Fruit fly (Drosophila melanogaster) whole organism, embryonic: ENCODE results near the gene CG13838.
A peak's percentile ranks its signal among the peaks of the same experiment; 100 is the strongest.

ENCODE experiments used
- Atf6 ChIP-seq: fragments of 200-800 bp; sonication (Bioruptor generic); IDR thresholded peaks from 2 replicates; pipeline ENCODE4 v1.3.6; 2022; ENCODE audit warnings: missing biosample characterization, missing genetic modification characterization
- CG11504 ChIP-seq: fragments of 200-800 bp; sonication (Bioruptor generic); optimal IDR thresholded peaks from 3 replicates; lab custom pipeline; 2019; ENCODE audit warnings: missing biosample characterization, mild to moderate bottlenecking, missing genetic modification characterization, moderate library complexity
- CG11560 ChIP-seq: fragments of 200-800 bp; sonication (Bioruptor generic); IDR thresholded peaks from 3 replicates; pipeline ENCODE4 v1.3.6; 2022; ENCODE audit warnings: missing biosample characterization, missing genetic modification characterization
- CG12071 ChIP-seq: fragments of 200-800 bp; sonication (Bioruptor generic); optimal IDR thresholded peaks from 3 replicates; lab custom pipeline; 2018; ENCODE audit warnings: missing biosample characterization, mild to moderate bottlenecking, missing genetic modification characterization
- CG12104 ChIP-seq: fragments of 200-800 bp; sonication (Bioruptor generic); optimal IDR thresholded peaks from 3 replicates; lab custom pipeline; 2016; ENCODE audit warnings: missing biosample characterization, missing genetic modification characterization
- CG12299 ChIP-seq: fragments of 200-800 bp; sonication (Bioruptor generic); optimal IDR thresholded peaks from 2 replicates; lab custom pipeline; 2018; ENCODE audit warnings: missing biosample characterization, mild to moderate bottlenecking, missing genetic modification characterization
- CG12391 ChIP-seq: fragments of 200-800 bp; sonication (Bioruptor generic); optimal IDR thresholded peaks from 3 replicates; lab custom pipeline; 2018; ENCODE audit warnings: missing biosample characterization, mild to moderate bottlenecking, missing genetic modification characterization, moderate library complexity
- CG13123 ChIP-seq: fragments of 200-800 bp; sonication (Bioruptor generic); optimal IDR thresholded peaks from 2 replicates; lab custom pipeline; 2016; ENCODE audit warnings: missing biosample characterization, missing genetic modification characterization
- CG13296 ChIP-seq: fragments of 200-800 bp; sonication (Bioruptor generic); optimal IDR thresholded peaks from 3 replicates; lab custom pipeline; 2018; ENCODE audit warnings: missing biosample characterization, mild to moderate bottlenecking, missing genetic modification characterization
- CG14014 ChIP-seq: fragments of 200-800 bp; sonication (Bioruptor generic); IDR thresholded peaks from 2 replicates; pipeline ENCODE4 v1.3.6; 2022; ENCODE audit warnings: missing biosample characterization, missing genetic modification characterization
- CG17361 ChIP-seq: fragments of 200-800 bp; sonication (Bioruptor generic); IDR thresholded peaks from 3 replicates; pipeline ENCODE4 v1.3.6; 2022; ENCODE audit warnings: missing biosample characterization, missing genetic modification characterization
- CG17802 ChIP-seq: fragments of 200-800 bp; sonication (Bioruptor generic); optimal IDR thresholded peaks from 2 replicates; lab custom pipeline; 2018; ENCODE audit warnings: missing biosample characterization, mild to moderate bottlenecking, missing genetic modification characterization, moderate library complexity
- CG18262 ChIP-seq: fragments of 200-800 bp; optimal IDR thresholded peaks from 3 replicates; lab custom pipeline; 2019; ENCODE audit warnings: missing biosample characterization, mild to moderate bottlenecking, missing genetic modification characterization, moderate library complexity
- CG3838 ChIP-seq: fragments of 200-800 bp; sonication (Bioruptor generic); optimal IDR thresholded peaks from 3 replicates; lab custom pipeline; 2016; ENCODE audit warnings: missing biosample characterization, missing genetic modification characterization
- CG3847 ChIP-seq: fragments of 200-800 bp; sonication (Bioruptor generic); IDR thresholded peaks from 2 replicates; pipeline ENCODE4 v1.3.6; 2022; ENCODE audit warnings: missing biosample characterization, missing genetic modification characterization
- CG4404 ChIP-seq: fragments of 200-800 bp; sonication (Bioruptor generic); IDR thresholded peaks from 2 replicates; pipeline ENCODE4 v1.3.6; 2022; ENCODE audit warnings: missing biosample characterization, missing genetic modification characterization
- CG4854 ChIP-seq: fragments of 200-800 bp; sonication (Bioruptor generic); optimal IDR thresholded peaks from 2 replicates; lab custom pipeline; 2016; ENCODE audit warnings: missing biosample characterization, missing genetic modification characterization, inconsistent platforms
- CG6791 ChIP-seq: fragments of 200-800 bp; sonication (Bioruptor generic); IDR thresholded peaks from 3 replicates; pipeline ENCODE4 v1.3.6; 2022; ENCODE audit warnings: missing biosample characterization, missing genetic modification characterization; ENCODE audit not compliant: partially characterized antibody
- CG7271 ChIP-seq: fragments of 200-800 bp; sonication (Bioruptor generic); optimal IDR thresholded peaks from 2 replicates; lab custom pipeline; 2018; ENCODE audit warnings: missing biosample characterization, mild to moderate bottlenecking, missing genetic modification characterization, moderate library complexity
- CG7786 ChIP-seq: fragments of 200-800 bp; sonication (Bioruptor generic); optimal IDR thresholded peaks from 2 replicates; lab custom pipeline; 2016; ENCODE audit warnings: missing biosample characterization, missing genetic modification characterization
- CG8944 ChIP-seq: fragments of 200-800 bp; sonication (Bioruptor generic); optimal IDR thresholded peaks from 3 replicates; lab custom pipeline; 2016; ENCODE audit warnings: missing biosample characterization, missing genetic modification characterization
- CG9932 ChIP-seq: fragments of 200-800 bp; sonication (Bioruptor generic); IDR thresholded peaks from 2 replicates; pipeline ENCODE4 v1.3.6; 2022; ENCODE audit warnings: missing biosample characterization, missing genetic modification characterization
- Deaf1 ChIP-seq: fragments of 200-800 bp; optimal IDR thresholded peaks from 3 replicates; lab custom pipeline; 2019; ENCODE audit warnings: missing biosample characterization, mild to moderate bottlenecking, missing genetic modification characterization, moderate library complexity
- Dp ChIP-seq: fragments of 200-800 bp; sonication (Bioruptor generic); optimal IDR thresholded peaks from 2 replicates; lab custom pipeline; 2018; ENCODE audit warnings: missing biosample characterization, mild to moderate bottlenecking, missing genetic modification characterization, moderate library complexity
- HmgD ChIP-seq: fragments of 200-800 bp; sonication (Bioruptor generic); optimal IDR thresholded peaks from 3 replicates; lab custom pipeline; 2016; ENCODE audit warnings: missing biosample characterization, missing genetic modification characterization
- Lim3 ChIP-seq: fragments of 200-800 bp; sonication (Bioruptor generic); IDR thresholded peaks from 2 replicates; pipeline ENCODE4 v1.3.6; 2022; ENCODE audit warnings: missing biosample characterization, missing genetic modification characterization
- Mes4 ChIP-seq: fragments of 200-800 bp; sonication (Bioruptor generic); optimal IDR thresholded peaks from 2 replicates; lab custom pipeline; 2016; ENCODE audit warnings: missing biosample characterization, missing genetic modification characterization
- Mrtf ChIP-seq: fragments of 200-800 bp; sonication (Bioruptor generic); IDR thresholded peaks from 3 replicates; pipeline ENCODE4 v1.3.6; 2022; ENCODE audit warnings: missing biosample characterization, missing genetic modification characterization
- NC2α ChIP-seq: fragments of 200-800 bp; sonication (Bioruptor generic); optimal IDR thresholded peaks from 2 replicates; lab custom pipeline; 2016; ENCODE audit warnings: missing biosample characterization, missing genetic modification characterization
- Oli ChIP-seq: fragments of 200-800 bp; sonication (Bioruptor generic); optimal IDR thresholded peaks from 2 replicates; lab custom pipeline; 2018; ENCODE audit warnings: missing biosample characterization, mild to moderate bottlenecking, missing genetic modification characterization, moderate library complexity
- YL-1 ChIP-seq: fragments of 200-800 bp; sonication (Bioruptor generic); optimal IDR thresholded peaks from 3 replicates; lab custom pipeline; 2017; ENCODE audit warnings: missing biosample characterization, mild to moderate bottlenecking, missing genetic modification characterization
- al ChIP-seq: fragments of 200-800 bp; sonication (Bioruptor generic); IDR thresholded peaks from 2 replicates; pipeline ENCODE4 v1.3.6; 2022; ENCODE audit warnings: missing biosample characterization, missing genetic modification characterization
- ap ChIP-seq: fragments of 200-800 bp; sonication (Bioruptor generic); IDR thresholded peaks from 2 replicates; pipeline ENCODE4 v1.3.6; 2022; ENCODE audit warnings: missing biosample characterization, missing genetic modification characterization
- bbx ChIP-seq: fragments of 200-800 bp; sonication (Bioruptor generic); IDR thresholded peaks from 2 replicates; pipeline ENCODE4 v1.3.6; 2022; ENCODE audit warnings: missing biosample characterization, missing genetic modification characterization; ENCODE audit not compliant: partially characterized antibody
- br ChIP-seq: fragments of >200 bp; optimal IDR thresholded peaks from 2 replicates; lab custom pipeline; 2017
- chif ChIP-seq, 2 experiments: fragments of 200-800 bp; sonication (Bioruptor generic); optimal IDR thresholded peaks; 3 replicates each; lab custom pipeline; 2016; ENCODE audit warnings: missing biosample characterization in 2 of 2, missing genetic modification characterization in 2 of 2
- chm ChIP-seq: fragments of 200-800 bp; sonication (Bioruptor generic); IDR thresholded peaks from 2 replicates; pipeline ENCODE4 v1.3.6; 2022; ENCODE audit warnings: missing biosample characterization, missing genetic modification characterization
- dm ChIP-seq: fragments of 200-800 bp; sonication (Bioruptor generic); optimal IDR thresholded peaks from 3 replicates; lab custom pipeline; 2016; ENCODE audit warnings: missing biosample characterization, missing genetic modification characterization
- dmrt99B ChIP-seq: fragments of 200-800 bp; sonication (Bioruptor generic); optimal IDR thresholded peaks from 2 replicates; lab custom pipeline; 2018; ENCODE audit warnings: missing biosample characterization, mild to moderate bottlenecking, missing genetic modification characterization, moderate library complexity
- ems ChIP-seq: fragments of 200-800 bp; sonication (Bioruptor generic); optimal IDR thresholded peaks from 3 replicates; lab custom pipeline; 2016; ENCODE audit warnings: missing biosample characterization, missing genetic modification characterization
- fd3F ChIP-seq: fragments of 200-800 bp; sonication (Bioruptor generic); optimal IDR thresholded peaks from 2 replicates; lab custom pipeline; 2018; ENCODE audit warnings: missing biosample characterization, mild to moderate bottlenecking, missing genetic modification characterization, moderate library complexity
- fru ChIP-seq: fragments of >200 bp; optimal IDR thresholded peaks from 2 replicates; lab custom pipeline; 2017
- gce ChIP-seq: fragments of 200-800 bp; sonication (Bioruptor generic); IDR thresholded peaks from 3 replicates; pipeline ENCODE4 v1.3.6; 2022; ENCODE audit warnings: missing biosample characterization, missing genetic modification characterization
- hbn ChIP-seq: fragments of 200-800 bp; sonication (Bioruptor generic); IDR thresholded peaks from 2 replicates; pipeline ENCODE4 v1.3.6; 2022; ENCODE audit warnings: missing biosample characterization, missing genetic modification characterization; ENCODE audit not compliant: partially characterized antibody
- hth ChIP-seq: fragments of >200 bp; optimal IDR thresholded peaks from 2 replicates; lab custom pipeline; 2017; ENCODE audit warnings: inconsistent platforms
- kay ChIP-seq: fragments of 200-800 bp; sonication (Bioruptor generic); optimal IDR thresholded peaks from 2 replicates; lab custom pipeline; 2016; ENCODE audit warnings: missing biosample characterization, missing genetic modification characterization
- lbe ChIP-seq: fragments of 200-800 bp; sonication (Bioruptor generic); optimal IDR thresholded peaks from 2 replicates; lab custom pipeline; 2016; ENCODE audit warnings: missing biosample characterization, mild to moderate bottlenecking, missing genetic modification characterization
- luna ChIP-seq: fragments of 200-800 bp; sonication (Bioruptor generic); optimal IDR thresholded peaks from 2 replicates; lab custom pipeline; 2016; ENCODE audit warnings: missing biosample characterization, missing genetic modification characterization
- onecut ChIP-seq: fragments of 200-800 bp; sonication (Bioruptor generic); IDR thresholded peaks from 2 replicates; pipeline ENCODE4 v1.3.6; 2022; ENCODE audit warnings: missing biosample characterization, missing genetic modification characterization
- sens ChIP-seq: fragments of 200-800 bp; sonication (Bioruptor generic); peaks from one replicate; lab custom pipeline; 2016; ENCODE audit warnings: missing biosample characterization, missing genetic modification characterization
- tna ChIP-seq: fragments of 200-800 bp; sonication (Bioruptor generic); IDR thresholded peaks from 2 replicates; pipeline ENCODE4 v1.3.6; 2022; ENCODE audit warnings: missing biosample characterization, missing genetic modification characterization; ENCODE audit not compliant: partially characterized antibody
- unc-4 ChIP-seq: fragments of 200-800 bp; sonication (Bioruptor generic); IDR thresholded peaks from 2 replicates; pipeline ENCODE4 v1.3.6; 2022; ENCODE audit warnings: missing biosample characterization, missing genetic modification characterization; ENCODE audit not compliant: partially characterized antibody

The CG13838 gene

dm6 chr3R:23048690-23049118, 6.7 kb downstream of the CG13838 start (continued):
- TF ChIP-seq fru (no peak), NC2α (GFP tag; lab: Kevin White, UChicago) (no peak), CG7271 (tag; lab: Kevin White, UChicago) (no peak), bbx (GFP tag; lab: Robert Waterston, UW) (no peak), ap (GFP tag; lab: Robert Waterston, UW) (peak; percentile 53; the same call in 1 of the 2 replicates), Lim3 (0 out of 2 replicates have a peak, but pooled peaks have one; percentile 22), CG3838 (no peak), CG12071 (GFP tag; lab: Kevin White, UChicago) (peak; percentile 43), hbn (GFP tag; lab: Robert Waterston, UW) (no peak), tna (GFP tag; lab: Robert Waterston, UW) (no peak), CG13123 (GFP tag; lab: Kevin White, UChicago) (no peak), Dp (GFP tag; lab: Kevin White, UChicago) (no peak), CG12299 (peak; percentile 61), chm (GFP tag; lab: Robert Waterston, UW) (no peak), kay (GFP tag; lab: Kevin White, UChicago) (peak; percentile 50), luna (GFP tag; lab: Kevin White, UChicago) (no peak), ems (GFP tag; lab: Kevin White, UChicago) (peak; percentile 11), CG4854 (GFP tag; lab: Kevin White, UChicago) (peak; percentile 33), HmgD (GFP tag; lab: Kevin White, UChicago) (no peak), lbe (GFP tag; lab: Kevin White, UChicago) (peak; percentile 33), CG8944 (GFP tag; lab: Kevin White, UChicago) (peak; percentile 7), CG13296 (peak; percentile 81), YL-1 (no peak), CG11504 (peak; percentile 89), hth (lab: Kevin White, UChicago) (no peak), CG14014 (GFP tag; lab: Robert Waterston, UW) (peak; percentile 63), sens (GFP tag; lab: Kevin White, UChicago) (peak; percentile 91), unc-4 (GFP tag; lab: Robert Waterston, UW) (no peak), Deaf1 (tag; lab: Kevin White, UChicago) (peak; percentile 57), CG17361 (GFP tag; lab: Robert Waterston, UW) (peak; percentile 92), chif (GFP tag; optimal IDR thresholded peaks at IDR 0.05; lab: Kevin White, UChicago) (peak; percentile 15 to 49), CG4404 (GFP tag; lab: Robert Waterston, UW) (0 out of 2 replicates have a peak, but pooled peaks have one; percentile 23), Mrtf (GFP tag; lab: Robert Waterston, UW) (peak; percentile 53; the same call in 1 of the 3 replicates), al (peak; percentile 55), dm (peak; percentile 18), Atf6 (GFP tag; lab: Robert Waterston, UW) (peak; percentile 59; the same call in 1 of the 2 replicates), Oli (peak; percentile 85), CG7786 (GFP tag; lab: Kevin White, UChicago) (peak; percentile 19), CG17802 (tag; lab: Kevin White, UChicago) (peak; percentile 45), CG11560 (tag; lab: Robert Waterston, UW) (0 out of 3 replicates have a peak, but pooled peaks have one; percentile 42), onecut (peak; percentile 58), CG6791 (no peak), CG12391 (tag; lab: Kevin White, UChicago) (peak; percentile 81), CG3847 (GFP tag; lab: Robert Waterston, UW) (peak; percentile 43), dmrt99B (tag; lab: Kevin White, UChicago) (peak; percentile 92), Mes4 (GFP tag; lab: Kevin White, UChicago) (peak; percentile 21), CG9932 (GFP tag; lab: Robert Waterston, UW) (peak; percentile 47; the same call in 1 of the 2 replicates), gce (GFP tag; lab: Robert Waterston, UW) (no peak), br (no peak), CG18262 (tag; lab: Kevin White, UChicago) (peak; percentile 85), fd3F (GFP tag; lab: Kevin White, UChicago) (peak; percentile 79), CG12104 (peak; percentile 66)
